Fruit fly (Drosophila melanogaster): Measurements from ENCODE around the gene CG14710.

DNA sequence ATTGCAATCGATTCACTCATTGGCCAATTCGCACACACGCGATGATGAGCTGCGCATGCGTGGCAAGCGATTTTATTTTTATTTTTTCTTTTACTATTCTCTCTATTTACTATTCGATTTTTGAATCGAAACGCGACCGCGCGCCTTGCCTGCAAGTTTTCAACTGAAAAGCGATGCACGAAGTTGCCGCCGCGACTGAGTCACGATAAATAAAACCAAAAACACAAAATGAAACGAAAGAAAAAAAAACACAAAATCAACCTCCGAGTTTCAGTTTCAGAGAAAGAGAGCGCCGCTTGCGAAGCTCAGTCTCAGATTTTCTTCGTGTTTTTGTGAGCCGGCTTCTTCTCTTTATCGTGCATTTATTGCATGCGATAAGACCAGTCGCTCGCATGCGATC, 26.9 kb downstream of the CG14710 start:
- peak; percentile 78 for TF ChIP-seq CG17806 (tag; optimal IDR thresholded peaks at IDR 0.05)
- peak; percentile 78 for TF ChIP-seq fd96Ca (GFP tag; IDR thresholded peaks at IDR 0.05)
- peak; percentile 23 for TF ChIP-seq CG8301 (tag; optimal IDR thresholded peaks at IDR 0.05)

Data from whole organism, pupa.